Fruit fly (Drosophila melanogaster) whole organism, embryonic: ENCODE results near the gene bmm.
A peak's percentile ranks its signal among the peaks of the same experiment; 100 is the strongest.

Experiments
- Antp ChIP-seq: fragments of 200-800 bp; sonication (Bioruptor generic); optimal IDR thresholded peaks from 3 replicates; lab custom pipeline; 2016; ENCODE audit warnings: missing biosample characterization, missing genetic modification characterization
- C15 ChIP-seq: fragments of 200-800 bp; sonication (Bioruptor generic); IDR thresholded peaks from 3 replicates; pipeline ENCODE4 v1.3.6; 2022; ENCODE audit warnings: missing biosample characterization, missing genetic modification characterization
- CG10209 ChIP-seq: fragments of 200-800 bp; sonication (Bioruptor generic); optimal IDR thresholded peaks from 3 replicates; lab custom pipeline; 2017; ENCODE audit warnings: missing biosample characterization, mild to moderate bottlenecking, missing genetic modification characterization, missing genetic modification reagents
- CG10366 ChIP-seq: fragments of 200-800 bp; sonication (Bioruptor generic); IDR thresholded peaks from 2 replicates; pipeline ENCODE4 v1.3.6; 2022; ENCODE audit warnings: missing biosample characterization, missing genetic modification characterization
- CG11560 ChIP-seq: fragments of 200-800 bp; sonication (Bioruptor generic); IDR thresholded peaks from 3 replicates; pipeline ENCODE4 v1.3.6; 2022; ENCODE audit warnings: missing biosample characterization, missing genetic modification characterization
- CG12104 ChIP-seq: fragments of 200-800 bp; sonication (Bioruptor generic); optimal IDR thresholded peaks from 3 replicates; lab custom pipeline; 2016; ENCODE audit warnings: missing biosample characterization, missing genetic modification characterization
- CG17385 ChIP-seq: fragments of 200-800 bp; sonication (Bioruptor generic); optimal IDR thresholded peaks from 3 replicates; lab custom pipeline; 2018; ENCODE audit warnings: missing biosample characterization, mild to moderate bottlenecking, missing genetic modification characterization
- CG18262 ChIP-seq: fragments of 200-800 bp; optimal IDR thresholded peaks from 3 replicates; lab custom pipeline; 2019; ENCODE audit warnings: missing biosample characterization, mild to moderate bottlenecking, missing genetic modification characterization, moderate library complexity
- CG2129 ChIP-seq: fragments of 200-800 bp; sonication (Bioruptor generic); IDR thresholded peaks from 2 replicates; pipeline ENCODE4 v1.3.6; 2022; ENCODE audit warnings: missing biosample characterization, missing genetic modification characterization; ENCODE audit not compliant: partially characterized antibody
- CG2889 ChIP-seq: fragments of 200-800 bp; sonication (Bioruptor generic); IDR thresholded peaks from 3 replicates; pipeline ENCODE4 v1.3.6; 2022; ENCODE audit warnings: missing biosample characterization, missing genetic modification characterization
- CG31224 ChIP-seq: fragments of 200-800 bp; sonication (Bioruptor generic); IDR thresholded peaks from 2 replicates; pipeline ENCODE4 v1.3.6; 2022; ENCODE audit warnings: missing biosample characterization, missing genetic modification characterization
- CG31365 ChIP-seq: fragments of 200-800 bp; sonication (Bioruptor generic); optimal IDR thresholded peaks from 2 replicates; lab custom pipeline; 2018; ENCODE audit warnings: missing biosample characterization, mild to moderate bottlenecking, missing genetic modification characterization
- CG3281 ChIP-seq: fragments of 200-800 bp; sonication (Bioruptor generic); optimal IDR thresholded peaks from 3 replicates; lab custom pipeline; 2017; ENCODE audit warnings: missing biosample characterization, mild to moderate bottlenecking, missing genetic modification characterization
- CG4404 ChIP-seq: fragments of 200-800 bp; sonication (Bioruptor generic); IDR thresholded peaks from 2 replicates; pipeline ENCODE4 v1.3.6; 2022; ENCODE audit warnings: missing biosample characterization, missing genetic modification characterization
- CG5245 ChIP-seq: fragments of 200-800 bp; sonication (Bioruptor generic); optimal IDR thresholded peaks from 3 replicates; lab custom pipeline; 2016; ENCODE audit warnings: missing biosample characterization, missing genetic modification characterization
- CG6272 ChIP-seq: fragments of 200-800 bp; sonication (Bioruptor generic); IDR thresholded peaks from 2 replicates; pipeline ENCODE4 v1.3.6; 2022; ENCODE audit warnings: missing biosample characterization, missing genetic modification characterization
- CG6654 ChIP-seq: fragments of 200-800 bp; sonication (Bioruptor generic); optimal IDR thresholded peaks from 2 replicates; lab custom pipeline; 2017; ENCODE audit warnings: missing biosample characterization, mild to moderate bottlenecking, missing genetic modification characterization
- CG6683 ChIP-seq: fragments of 200-800 bp; sonication (Bioruptor generic); optimal IDR thresholded peaks from 2 replicates; lab custom pipeline; 2017; ENCODE audit warnings: missing biosample characterization, mild to moderate bottlenecking, missing genetic modification characterization, missing genetic modification reagents
- CG8089 ChIP-seq: fragments of 200-800 bp; sonication (Bioruptor generic); optimal IDR thresholded peaks from 3 replicates; lab custom pipeline; 2016; ENCODE audit warnings: missing biosample characterization, missing genetic modification characterization
- CG8388 ChIP-seq: fragments of 200-800 bp; sonication (Bioruptor generic); optimal IDR thresholded peaks from 2 replicates; lab custom pipeline; 2019; ENCODE audit warnings: missing biosample characterization, mild to moderate bottlenecking, missing genetic modification characterization, moderate library complexity
- Dip2 ChIP-seq: fragments of 200-800 bp; sonication (Bioruptor generic); IDR thresholded peaks from 2 replicates; pipeline ENCODE4 v1.3.6; 2022; ENCODE audit warnings: missing biosample characterization, missing genetic modification characterization
- Dp ChIP-seq: fragments of 200-800 bp; sonication (Bioruptor generic); optimal IDR thresholded peaks from 2 replicates; lab custom pipeline; 2018; ENCODE audit warnings: missing biosample characterization, mild to moderate bottlenecking, missing genetic modification characterization, moderate library complexity
- Eip74EF ChIP-seq, 2 experiments: fragments of 200-800 bp in 1 of 2; fragments of >200 bp in 1 of 2; sonication (Bioruptor generic) in 1 of 2; optimal IDR thresholded peaks; 2 replicates each; lab custom pipeline; 2017 to 2019; ENCODE audit warnings: missing biosample characterization in 2 of 2, missing genetic modification characterization in 2 of 2, mild to moderate bottlenecking in 1 of 2, moderate library complexity in 1 of 2
- HHEX ChIP-seq: fragments of 200-800 bp; sonication (Bioruptor generic); optimal IDR thresholded peaks from 3 replicates; lab custom pipeline; 2017; ENCODE audit warnings: missing biosample characterization, mild to moderate bottlenecking, missing genetic modification characterization, missing genetic modification reagents
- HLH3B ChIP-seq: fragments of 200-800 bp; sonication (Bioruptor generic); IDR thresholded peaks from 2 replicates; pipeline ENCODE4 v1.3.6; 2022; ENCODE audit warnings: missing biosample characterization, missing genetic modification characterization
- HmgZ ChIP-seq: fragments of 200-800 bp; sonication (Bioruptor generic); optimal IDR thresholded peaks from 2 replicates; lab custom pipeline; 2018; ENCODE audit warnings: missing biosample characterization, mild to moderate bottlenecking, missing genetic modification characterization
- MTF-1 ChIP-seq: fragments of 200-800 bp; sonication (Bioruptor generic); optimal IDR thresholded peaks from 2 replicates; lab custom pipeline; 2018; ENCODE audit warnings: missing biosample characterization, mild to moderate bottlenecking, missing genetic modification characterization, borderline replicate concordance
- Oaz ChIP-seq: fragments of 200-800 bp; sonication (Bioruptor generic); IDR thresholded peaks from 2 replicates; pipeline ENCODE4 v1.3.6; 2022; ENCODE audit warnings: missing biosample characterization, missing genetic modification characterization
- Oli ChIP-seq: fragments of 200-800 bp; sonication (Bioruptor generic); optimal IDR thresholded peaks from 2 replicates; lab custom pipeline; 2018; ENCODE audit warnings: missing biosample characterization, mild to moderate bottlenecking, missing genetic modification characterization, moderate library complexity
- Pdp1 ChIP-seq, 2 experiments: fragments of 200-800 bp; sonication (Bioruptor generic); optimal IDR thresholded peaks; 3 replicates each; lab custom pipeline; 2016; ENCODE audit warnings: missing biosample characterization in 2 of 2, missing genetic modification characterization in 2 of 2, mild to moderate bottlenecking in 1 of 2, moderate library complexity in 1 of 2
- Sox100B ChIP-seq: fragments of 200-800 bp; sonication (Bioruptor generic); optimal IDR thresholded peaks from 3 replicates; lab custom pipeline; 2018; ENCODE audit warnings: missing biosample characterization, mild to moderate bottlenecking, missing genetic modification characterization
- Stat92E ChIP-seq, 3 experiments: fragments of >200 bp in 2 of 3; fragments of 200-800 bp in 1 of 3; sonication (Bioruptor generic) in 1 of 3; optimal IDR thresholded peaks; 2 replicates each; lab custom pipeline; 2017 to 2019; ENCODE audit warnings: missing biosample characterization in 3 of 3, missing genetic modification characterization in 3 of 3, mild to moderate bottlenecking in 1 of 3, moderate library complexity in 1 of 3
- Usf ChIP-seq: fragments of 200-800 bp; sonication (Bioruptor generic); optimal IDR thresholded peaks from 2 replicates; lab custom pipeline; 2017; ENCODE audit warnings: missing genotype, missing biosample characterization, missing genetic modification characterization
- ap ChIP-seq: fragments of 200-800 bp; sonication (Bioruptor generic); IDR thresholded peaks from 2 replicates; pipeline ENCODE4 v1.3.6; 2022; ENCODE audit warnings: missing biosample characterization, missing genetic modification characterization
- caup ChIP-seq: fragments of 200-800 bp; sonication (Bioruptor generic); optimal IDR thresholded peaks from 3 replicates; lab custom pipeline; 2017; ENCODE audit warnings: missing biosample characterization, mild to moderate bottlenecking, missing genetic modification characterization, moderate library complexity; ENCODE audit not compliant: severe bottlenecking
- cg ChIP-seq: fragments of 200-800 bp; sonication (Bioruptor generic); optimal IDR thresholded peaks from 3 replicates; lab custom pipeline; 2019; ENCODE audit warnings: missing biosample characterization, mild to moderate bottlenecking, missing genetic modification characterization, moderate library complexity
- corto ChIP-seq: fragments of 200-800 bp; sonication (Bioruptor generic); optimal IDR thresholded peaks from 2 replicates; lab custom pipeline; 2016; ENCODE audit warnings: missing biosample characterization, mild to moderate bottlenecking, missing genetic modification characterization, moderate library complexity
- crol ChIP-seq: fragments of 200-800 bp; sonication (Bioruptor generic); IDR thresholded peaks from 2 replicates; pipeline ENCODE4 v1.3.6; 2022; ENCODE audit warnings: missing biosample characterization, missing genetic modification characterization
- dmrt99B ChIP-seq: fragments of 200-800 bp; sonication (Bioruptor generic); optimal IDR thresholded peaks from 2 replicates; lab custom pipeline; 2018; ENCODE audit warnings: missing biosample characterization, mild to moderate bottlenecking, missing genetic modification characterization, moderate library complexity
- fd102C ChIP-seq: fragments of 200-800 bp; sonication (Bioruptor generic); optimal IDR thresholded peaks from 2 replicates; lab custom pipeline; 2018; ENCODE audit warnings: missing biosample characterization, mild to moderate bottlenecking, missing genetic modification characterization, moderate library complexity
- gsb ChIP-seq: fragments of 200-800 bp; sonication (Bioruptor generic); IDR thresholded peaks from 2 replicates; pipeline ENCODE4 v1.3.6; 2022; ENCODE audit warnings: missing biosample characterization, missing genetic modification characterization
- her ChIP-seq: fragments of 200-800 bp; sonication (Bioruptor generic); optimal IDR thresholded peaks from 2 replicates; lab custom pipeline; 2016; ENCODE audit warnings: missing biosample characterization, missing genetic modification characterization
- kah ChIP-seq: fragments of 200-800 bp; sonication (Bioruptor generic); optimal IDR thresholded peaks from 2 replicates; lab custom pipeline; 2018; ENCODE audit warnings: missing biosample characterization, mild to moderate bottlenecking, missing genetic modification characterization
- oc ChIP-seq: fragments of 200-800 bp; sonication (Bioruptor generic); optimal IDR thresholded peaks from 2 replicates; lab custom pipeline; 2018; ENCODE audit warnings: missing biosample characterization, mild to moderate bottlenecking, missing genetic modification characterization, moderate library complexity
- ranshi ChIP-seq: fragments of 200-800 bp; sonication (Bioruptor generic); IDR thresholded peaks from 2 replicates; pipeline ENCODE4 v1.3.6; 2022; ENCODE audit warnings: missing biosample characterization, missing genetic modification characterization
- ro ChIP-seq: fragments of 200-800 bp; sonication (Bioruptor generic); IDR thresholded peaks from 2 replicates; pipeline ENCODE4 v1.3.6; 2022; ENCODE audit warnings: missing biosample characterization, missing genetic modification characterization
- sima ChIP-seq: fragments of 200-800 bp; sonication (Bioruptor generic); optimal IDR thresholded peaks from 2 replicates; lab custom pipeline; 2016; ENCODE audit warnings: missing biosample characterization, missing genetic modification characterization
- twi ChIP-seq: fragments of 200-800 bp; optimal IDR thresholded peaks from 2 replicates; lab custom pipeline; 2019; ENCODE audit warnings: missing biosample characterization, mild to moderate bottlenecking, missing genetic modification characterization, moderate library complexity

The bmm gene

DNA sequence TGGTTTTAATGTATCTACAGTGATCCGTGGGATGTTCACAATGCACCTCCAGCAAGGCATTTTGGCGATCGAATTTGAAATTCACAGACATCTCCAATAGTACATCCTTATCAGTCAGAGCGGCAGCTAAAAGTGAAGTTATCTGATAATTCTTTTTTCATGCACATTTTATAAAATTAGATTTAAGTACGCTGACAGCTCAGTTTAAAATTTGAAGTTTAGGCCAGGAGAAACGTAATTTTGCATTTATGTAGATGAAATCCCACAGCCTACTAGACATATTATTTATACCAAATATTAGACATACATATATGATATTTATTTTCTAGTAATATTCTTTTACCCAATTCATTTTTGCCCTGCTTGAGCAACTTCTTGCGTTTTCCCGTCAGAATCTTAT is 25.3 kb downstream of the bmm start, which contains the start of gene Trl:
Trl (minus strand) TSS at position 101 of the 400 bp plus-strand sequence.
- TF ChIP-seq HHEX (GFP tag; lab: Kevin White, UChicago) (no peak), her (GFP tag; lab: Kevin White, UChicago) (no peak), HmgZ (tag; lab: Kevin White, UChicago) (no peak), Pdp1 (GFP tag; optimal IDR thresholded peaks at IDR 0.05; lab: Kevin White, UChicago) (no peak), kah (GFP tag; lab: Kevin White, UChicago) (no peak), MTF-1 (no peak), Usf (no peak), CG6683 (GFP tag; lab: Kevin White, UChicago) (no peak), CG31365 (tag; lab: Kevin White, UChicago) (no peak), crol (GFP tag; lab: Robert Waterston, UW) (no peak), CG6272 (GFP tag; lab: Robert Waterston, UW) (no peak), CG8388 (GFP tag; lab: Kevin White, UChicago) (no peak), gsb (GFP tag; lab: Robert Waterston, UW) (no peak), CG2889 (GFP tag; lab: Robert Waterston, UW) (no peak), ap (GFP tag; lab: Robert Waterston, UW) (no peak), Stat92E (GFP tag; optimal IDR thresholded peaks at IDR 0.05; lab: Kevin White, UChicago) (no peak), CG3281 (GFP tag; lab: Kevin White, UChicago) (no peak), twi (tag; lab: Kevin White, UChicago) (no peak), CG10366 (GFP tag; lab: Robert Waterston, UW) (no peak)

DNA sequence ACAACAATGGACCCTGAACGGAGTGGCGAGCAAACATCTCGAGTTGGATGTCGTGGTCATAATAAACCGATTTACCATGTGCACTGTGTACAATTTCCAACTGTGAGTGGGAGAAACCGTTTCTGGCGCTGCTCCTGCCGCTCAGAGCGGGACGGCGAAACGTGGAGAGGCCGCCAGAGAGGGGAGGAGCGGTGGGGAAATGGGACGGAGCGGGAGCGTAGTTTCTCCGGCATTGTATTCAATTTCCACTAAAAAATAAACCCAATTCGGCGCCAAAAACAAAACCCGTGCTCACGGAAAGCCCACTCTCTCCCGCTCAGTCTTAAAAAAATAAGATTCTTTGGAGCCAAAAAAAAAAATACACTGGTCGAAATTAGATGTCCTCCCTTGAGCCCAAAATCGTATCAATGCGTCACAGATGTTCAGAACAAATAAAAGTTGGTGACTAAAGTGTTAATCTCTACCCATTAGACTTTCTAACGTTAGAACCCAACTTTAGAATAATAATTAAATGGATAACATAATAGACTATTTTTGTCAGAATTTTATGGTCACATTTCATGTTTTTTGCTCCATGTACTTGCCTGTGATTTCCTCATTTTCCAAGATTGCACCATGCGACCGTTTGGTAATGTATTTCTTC is 26.1 kb downstream of the bmm start:
- TF ChIP-seq ranshi (GFP tag; lab: Robert Waterston, UW): 0 out of 2 replicates have a peak, but pooled peaks have one; percentile 41
- peak; percentile 75 for TF ChIP-seq CG12104
- TF ChIP-seq CG10209 (GFP tag; lab: Kevin White, UChicago): peak; percentile 65
- TF ChIP-seq ro: no peak
- peak; percentile 57 for TF ChIP-seq Sox100B (GFP tag; lab: Kevin White, UChicago)
- peak; percentile 80 for TF ChIP-seq dmrt99B (tag; lab: Kevin White, UChicago)
- peak; percentile 18 for TF ChIP-seq cg (GFP tag; lab: Kevin White, UChicago)
- no peak for TF ChIP-seq fd102C (GFP tag; lab: Kevin White, UChicago)
- TF ChIP-seq CG18262 (tag; lab: Kevin White, UChicago): peak; percentile 62
- TF ChIP-seq CG5245 (GFP tag; lab: Kevin White, UChicago): peak; percentile 51
- TF ChIP-seq CG6654: peak; percentile 51
- peak; percentile 6 for TF ChIP-seq Dp (GFP tag; lab: Kevin White, UChicago)
- no peak for TF ChIP-seq CG31224
- TF ChIP-seq C15: no peak
- TF ChIP-seq CG8089 (GFP tag; lab: Kevin White, UChicago): peak; percentile 34
- TF ChIP-seq Eip74EF (GFP tag; optimal IDR thresholded peaks at IDR 0.05; lab: Kevin White, UChicago): peak in 1 of 2 experiments; percentile 55
- peak; percentile 54 for TF ChIP-seq oc (tag; lab: Kevin White, UChicago)
- peak; percentile 65 for TF ChIP-seq HLH3B
- 0 out of 2 replicates have a peak, but pooled peaks have one; percentile 19 for TF ChIP-seq Oaz (GFP tag; lab: Robert Waterston, UW)
- no peak for TF ChIP-seq CG2129 (GFP tag; lab: Robert Waterston, UW)
- peak; percentile 77 for TF ChIP-seq Oli (tag; lab: Kevin White, UChicago)
- TF ChIP-seq Antp: peak; percentile 65
- no peak for TF ChIP-seq Dip2
- peak; percentile 60 for TF ChIP-seq CG17385
- TF ChIP-seq corto (GFP tag; lab: Kevin White, UChicago): no peak
- no peak for TF ChIP-seq sima (GFP tag; lab: Kevin White, UChicago)
- no peak for TF ChIP-seq CG4404 (GFP tag; lab: Robert Waterston, UW)
- TF ChIP-seq caup (GFP tag; lab: Kevin White, UChicago): peak; percentile 54
- no peak for TF ChIP-seq CG11560 (tag; lab: Robert Waterston, UW)
